Fruit fly (Drosophila melanogaster): ENCODE measurements around the gene CG33128.

- no peak for TF ChIP-seq h (optimal IDR thresholded peaks at IDR 0.05)
- no peak for TF ChIP-seq psq (optimal IDR thresholded peaks at IDR 0.05)
- no peak for TF ChIP-seq insv (optimal IDR thresholded peaks at IDR 0.05)
- no peak for TF ChIP-seq ttk (optimal IDR thresholded peaks at IDR 0.05)
- no peak for TF ChIP-seq Myc (optimal IDR thresholded peaks at IDR 0.05)
- no peak for TF ChIP-seq Sin3A (optimal IDR thresholded peaks at IDR 0.05)
Observed at dm6 chr2L:1495160-1495559, 1.3 kb downstream of the CG33128 start, which contains the start of gene CG31926.

Data from Kc167 (cell line).